Worm (Caenorhabditis elegans) whole organism, L4/young adult: ENCODE results near the gene msrp-5.
"Not testable (repeated sequence)": the region's sequence is repeated elsewhere in the genome, so short reads cannot be mapped to it uniquely, and the experiment has no call there.

Source experiments
- W03F9.2 ChIP-seq: fragments of 150-350 bp; optimal IDR thresholded peaks from 2 replicates; lab custom pipeline; 2014; ENCODE audit warnings: missing biosample characterization, missing genetic modification characterization
- dao-5 ChIP-seq: sonication (generic microtip); optimal IDR thresholded peaks from 2 replicates; lab custom pipeline; 2016; ENCODE audit warnings: missing genotype, missing genetic modification characterization, moderate library complexity, missing compliant biosample characterization
- him-1 ChIP-seq: sonication (generic microtip); optimal IDR thresholded peaks from 2 replicates; lab custom pipeline; 2016; ENCODE audit warnings: missing genotype, missing genetic modification reagents, missing genetic modification characterization, missing compliant biosample characterization

Gene msrp-5

DNA sequence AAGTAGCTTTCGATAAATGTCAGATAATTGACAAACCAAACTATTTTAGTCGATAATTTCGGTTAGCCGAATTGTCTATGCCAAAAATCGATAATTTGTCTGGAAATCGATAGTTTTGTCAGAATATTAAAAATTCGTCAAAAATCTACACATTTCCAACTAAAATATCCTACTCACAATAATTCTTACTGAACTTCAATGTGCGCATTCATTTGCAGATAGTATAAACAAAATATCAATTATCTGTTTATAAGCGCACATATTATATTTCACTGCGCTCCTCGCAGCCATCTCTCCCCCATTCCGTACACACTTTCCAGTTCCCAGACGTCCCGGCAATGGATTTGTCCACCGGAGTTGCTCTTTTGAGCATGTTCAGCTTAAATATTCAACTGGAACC, 8.1 kb downstream of the msrp-5 start, which contains the start of gene lgc-28:
Gene lgc-28, plus strand, starts transcription at position 301 of the 400 bp plus-strand sequence.
- no peak for TF ChIP-seq dao-5 (tag; lab: Kevin White, UChicago)
- TF ChIP-seq W03F9.2 (tag; lab: Kevin White, UChicago): no peak
- no peak for TF ChIP-seq him-1 (tag; lab: Kevin White, UChicago)

DNA sequence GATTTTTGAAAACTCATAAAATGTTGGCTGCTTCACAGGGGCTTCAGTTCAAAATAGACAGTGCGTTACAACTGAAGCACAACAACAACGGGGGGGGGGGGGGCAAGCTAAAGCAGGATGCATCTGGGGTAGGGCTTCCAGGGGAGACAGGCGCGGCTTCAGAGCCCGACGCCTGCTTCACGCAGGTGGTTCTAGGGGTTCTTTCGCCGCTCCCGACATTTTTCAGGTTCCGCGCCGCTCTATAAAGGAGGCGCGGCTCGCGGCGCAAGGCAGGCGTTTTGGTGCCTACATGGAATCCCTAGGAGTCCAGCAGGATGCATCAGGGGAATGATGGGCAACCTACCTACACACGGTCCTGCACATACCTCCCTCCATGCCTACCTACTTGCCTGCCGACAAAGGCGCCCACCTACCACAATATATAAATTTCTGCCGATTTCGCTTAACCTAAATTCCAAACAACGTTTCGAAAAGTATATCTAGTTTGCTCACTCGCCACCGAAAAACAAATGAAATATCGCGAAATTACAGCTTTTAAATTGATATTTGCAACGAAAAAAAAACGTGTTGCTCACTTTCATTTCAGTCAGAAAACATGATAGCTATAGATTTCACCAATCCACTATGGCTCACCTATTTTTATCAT, 10.5 kb downstream of the msrp-5 start, which contains the start of gene sri-71:
Gene sri-71, plus strand, starts transcription at position 596 of the 646 bp plus-strand sequence.
- TF ChIP-seq dao-5 (tag; lab: Kevin White, UChicago) (no peak), W03F9.2 (tag; lab: Kevin White, UChicago) (no peak), him-1 (tag; lab: Kevin White, UChicago) (no peak)

ce11 chrII:2628401-2628800, 11.7 kb downstream of the msrp-5 start:
- TF ChIP-seq dao-5 (tag; lab: Kevin White, UChicago) (no peak), W03F9.2 (tag; lab: Kevin White, UChicago) (no peak)

- TF ChIP-seq dao-5 (tag; lab: Kevin White, UChicago) (no peak), W03F9.2 (tag; lab: Kevin White, UChicago) (no peak), him-1 (tag; lab: Kevin White, UChicago) (no peak)
Observed at ce11 chrII:2629270-2629669, 12.5 kb downstream of the msrp-5 start, which contains the start of gene sri-37. TSS of gene sri-37 (plus strand) at chrII:2629570.

ce11 chrII:2631169-2631568, 14.4 kb downstream of the msrp-5 start, which contains the start of gene D2062.1:
TSS of gene D2062.1 (plus strand) at chrII:2631469.
- TF ChIP-seq dao-5 (tag; lab: Kevin White, UChicago) (no peak), him-1 (tag; lab: Kevin White, UChicago) (no peak)

- TF ChIP-seq W03F9.2 (tag; lab: Kevin White, UChicago): no peak
- no peak for TF ChIP-seq him-1 (tag; lab: Kevin White, UChicago)
- TF ChIP-seq dao-5 (tag; lab: Kevin White, UChicago): no peak
Observed at ce11 chrII:2637359-2637758, 20.6 kb downstream of the msrp-5 start, which contains the start of gene F22E5.21. TSS of gene F22E5.21 (minus strand) at chrII:2637459.

DNA sequence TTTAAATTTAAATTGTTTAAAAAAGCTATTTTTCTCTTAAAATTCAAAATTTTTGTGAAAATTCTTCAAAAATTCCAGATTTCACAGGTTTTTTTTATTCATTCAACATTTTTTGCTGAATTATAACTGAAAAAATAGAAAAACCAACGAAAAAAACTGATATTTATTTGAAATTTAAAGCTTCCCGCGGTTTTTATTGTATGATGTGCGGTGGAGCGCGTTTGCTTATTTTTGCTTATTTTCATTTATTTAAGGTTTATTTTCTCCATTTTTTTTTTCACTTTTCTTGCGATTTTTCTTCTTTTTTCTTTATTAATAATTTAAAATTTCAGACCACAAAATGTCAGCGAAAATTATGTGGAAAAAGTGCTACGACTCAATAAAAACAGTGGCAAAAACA, 21.3 kb downstream of the msrp-5 start, which contains the start of gene F22E5.9:
Gene F22E5.9, plus strand, starts transcription at position 327 of the 400 bp plus-strand sequence.
- TF ChIP-seq him-1 (tag; lab: Kevin White, UChicago) (no peak), W03F9.2 (tag; lab: Kevin White, UChicago) (no peak), dao-5 (tag; lab: Kevin White, UChicago) (no peak)

- TF ChIP-seq W03F9.2, him-1, dao-5 (tag; lab: Kevin White, UChicago): not testable (repeated sequence)
Observed at ce11 chrII:2639401-2640088, 22.8 kb downstream of the msrp-5 start, which contains the start of gene F22E5.8. TSS of gene F22E5.8 (plus strand) at chrII:2640038.

DNA sequence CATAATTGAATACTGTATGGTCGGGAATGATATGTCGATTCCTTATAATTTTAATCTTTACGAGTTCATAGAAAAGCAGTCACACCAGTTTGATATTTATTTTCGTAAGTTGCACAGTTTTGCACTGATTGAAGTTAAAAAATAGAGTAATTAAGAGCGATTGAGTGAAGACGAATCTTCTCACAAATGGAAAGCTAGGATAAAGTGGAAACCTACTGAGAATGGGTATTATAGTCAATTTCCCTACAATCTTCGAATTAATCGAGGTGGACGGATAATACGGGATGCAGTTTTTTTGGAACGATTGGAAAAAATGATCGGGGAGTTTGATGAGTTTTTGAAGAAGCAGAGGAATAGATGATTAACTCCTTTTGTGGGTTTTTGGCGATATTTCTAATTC, 24.2 kb downstream of the msrp-5 start, which contains the start of gene F22E5.23:
Gene F22E5.23, plus strand, starts transcription at position 301 of the 400 bp plus-strand sequence.
- TF ChIP-seq W03F9.2 (tag; lab: Kevin White, UChicago) (no peak), him-1 (tag; lab: Kevin White, UChicago) (no peak), dao-5 (tag; lab: Kevin White, UChicago) (no peak)

ce11 chrII:2641777-2642176, 25.0 kb downstream of the msrp-5 start, which contains the start of gene F22E5.7:
TSS of gene F22E5.7 (plus strand) at chrII:2642077.
- no peak for TF ChIP-seq him-1 (tag; lab: Kevin White, UChicago)
- TF ChIP-seq W03F9.2 (tag; lab: Kevin White, UChicago): no peak
- no peak for TF ChIP-seq dao-5 (tag; lab: Kevin White, UChicago)

DNA sequence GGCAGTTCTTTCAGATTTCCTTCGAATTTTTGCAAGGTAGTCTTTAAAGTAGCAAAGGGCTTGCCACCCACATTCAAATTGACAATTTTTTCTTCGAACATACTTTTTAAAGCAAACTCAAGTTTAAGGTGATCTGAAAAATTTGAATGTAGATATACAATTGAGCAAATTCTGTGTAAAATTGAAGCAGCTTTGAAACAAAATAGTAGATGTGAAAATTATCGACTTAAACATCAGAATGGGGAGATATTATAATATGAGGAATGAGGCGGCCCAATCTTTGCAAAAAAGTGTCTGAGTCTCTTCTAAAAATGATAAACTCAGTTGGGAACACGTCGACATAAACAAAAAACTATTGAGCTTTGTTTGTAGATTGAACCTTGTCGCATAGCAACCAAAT, 27.8 kb downstream of the msrp-5 start, which contains the start of gene F22E5.11:
Gene F22E5.11, minus strand, starts transcription at position 101 of the 400 bp plus-strand sequence.
- TF ChIP-seq dao-5 (tag; lab: Kevin White, UChicago) (no peak), him-1 (tag; lab: Kevin White, UChicago) (no peak), W03F9.2 (tag; lab: Kevin White, UChicago) (no peak)

- not testable (repeated sequence) for TF ChIP-seq dao-5, W03F9.2, him-1 (tag; lab: Kevin White, UChicago)
Observed at ce11 chrII:2646756-2647155, 30.0 kb downstream of the msrp-5 start, which contains the start of gene F22E5.12. TSS of gene F22E5.12 (minus strand) at chrII:2646856.

DNA sequence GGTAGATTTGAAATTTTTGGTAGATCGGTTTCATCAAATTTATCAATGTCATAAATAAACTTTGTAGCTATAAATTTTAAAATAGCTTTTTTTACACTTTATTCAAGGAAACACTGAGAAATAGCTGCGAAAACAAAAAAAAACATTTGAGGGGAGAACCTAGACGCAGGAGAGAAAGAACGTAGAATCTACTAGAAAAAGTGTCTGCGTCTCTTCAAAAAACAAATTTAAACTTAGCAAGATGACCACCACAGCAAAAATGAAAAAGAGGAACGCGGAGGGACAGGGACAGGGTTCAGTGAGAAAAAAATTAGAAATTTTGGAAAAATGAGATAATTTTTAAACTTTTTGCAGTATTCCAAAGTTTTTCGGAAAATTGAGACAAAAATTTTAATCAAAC, 32.3 kb downstream of the msrp-5 start:
- no peak for TF ChIP-seq dao-5 (tag; lab: Kevin White, UChicago)
- TF ChIP-seq W03F9.2 (tag; lab: Kevin White, UChicago): no peak
- no peak for TF ChIP-seq him-1 (tag; lab: Kevin White, UChicago)
